Fruit fly (Drosophila melanogaster) whole organism, embryonic: ENCODE measurements around the gene IFT54.

Experiments used
- Blimp-1 ChIP-seq: fragments of 200-800 bp; sonication (Bioruptor generic); optimal IDR thresholded peaks from 3 replicates; lab custom pipeline; 2018; ENCODE audit warnings: missing biosample characterization, missing genetic modification characterization, mild to moderate bottlenecking, moderate library complexity, missing genetic modification reagents
- CG12071 ChIP-seq: fragments of 200-800 bp; sonication (Bioruptor generic); optimal IDR thresholded peaks from 3 replicates; lab custom pipeline; 2018; ENCODE audit warnings: missing biosample characterization, mild to moderate bottlenecking, missing genetic modification characterization
- CG12391 ChIP-seq: fragments of 200-800 bp; sonication (Bioruptor generic); optimal IDR thresholded peaks from 3 replicates; lab custom pipeline; 2018; ENCODE audit warnings: missing biosample characterization, mild to moderate bottlenecking, missing genetic modification characterization, moderate library complexity
- CG17186 ChIP-seq: fragments of 200-800 bp; sonication (Bioruptor generic); optimal IDR thresholded peaks from 3 replicates; lab custom pipeline; 2017; ENCODE audit warnings: missing biosample characterization, missing genetic modification reagents, missing genetic modification characterization
- CG17361 ChIP-seq: fragments of 200-800 bp; sonication (Bioruptor generic); IDR thresholded peaks from 3 replicates; pipeline ENCODE4 v1.3.6; 2022; ENCODE audit warnings: missing biosample characterization, missing genetic modification characterization
- CG18476 ChIP-seq: fragments of 200-800 bp; sonication (Bioruptor generic); optimal IDR thresholded peaks from 2 replicates; lab custom pipeline; 2016; ENCODE audit warnings: missing biosample characterization, mild to moderate bottlenecking, missing genetic modification characterization
- CG18619 ChIP-seq: fragments of 200-800 bp; sonication (Bioruptor generic); optimal IDR thresholded peaks from 3 replicates; lab custom pipeline; 2017; ENCODE audit warnings: missing biosample characterization, mild to moderate bottlenecking, missing genetic modification characterization
- CG2116 ChIP-seq: fragments of 200-800 bp; sonication (Bioruptor generic); optimal IDR thresholded peaks from 3 replicates; lab custom pipeline; 2018; ENCODE audit warnings: missing biosample characterization, mild to moderate bottlenecking, missing genetic modification characterization
- CG2875 ChIP-seq: fragments of 200-800 bp; sonication (Bioruptor generic); optimal IDR thresholded peaks from 2 replicates; lab custom pipeline; 2017; ENCODE audit warnings: missing biosample characterization, mild to moderate bottlenecking, missing genetic modification characterization, missing genetic modification reagents
- CG3065 ChIP-seq: fragments of 200-800 bp; sonication (Bioruptor generic); optimal IDR thresholded peaks from 2 replicates; lab custom pipeline; 2016; ENCODE audit warnings: missing biosample characterization, missing genetic modification characterization
- CG4854 ChIP-seq: fragments of 200-800 bp; sonication (Bioruptor generic); optimal IDR thresholded peaks from 2 replicates; lab custom pipeline; 2016; ENCODE audit warnings: missing biosample characterization, missing genetic modification characterization, inconsistent platforms
- CG6689 ChIP-seq: fragments of 200-800 bp; sonication (Bioruptor generic); IDR thresholded peaks from 2 replicates; pipeline ENCODE4 v1.3.6; 2022; ENCODE audit warnings: missing biosample characterization, missing genetic modification characterization
- CG6791 ChIP-seq: fragments of 200-800 bp; sonication (Bioruptor generic); IDR thresholded peaks from 3 replicates; pipeline ENCODE4 v1.3.6; 2022; ENCODE audit warnings: missing biosample characterization, missing genetic modification characterization; ENCODE audit not compliant: partially characterized antibody
- CG7372 ChIP-seq: fragments of 200-800 bp; sonication (Bioruptor generic); IDR thresholded peaks from 2 replicates; pipeline ENCODE4 v1.3.6; 2022; ENCODE audit warnings: missing biosample characterization, missing genetic modification characterization
- CG7556 ChIP-seq: fragments of 200-800 bp; sonication (Bioruptor generic); optimal IDR thresholded peaks from 2 replicates; lab custom pipeline; 2017; ENCODE audit warnings: missing biosample characterization, mild to moderate bottlenecking, missing genetic modification characterization
- CG9797 ChIP-seq: fragments of 200-800 bp; sonication (Bioruptor generic); optimal IDR thresholded peaks from 3 replicates; lab custom pipeline; 2018; ENCODE audit warnings: missing biosample characterization, mild to moderate bottlenecking, missing genetic modification characterization
- Camta ChIP-seq: fragments of 200-800 bp; sonication (Bioruptor generic); optimal IDR thresholded peaks from 2 replicates; lab custom pipeline; 2016; ENCODE audit warnings: missing biosample characterization, missing genetic modification characterization
- D ChIP-seq, 2 experiments: fragments of 200-800 bp in 1 of 2; fragments of >200 bp in 1 of 2; sonication (Bioruptor generic) in 1 of 2; optimal IDR thresholded peaks; 2 replicates in 1 of 2; 3 replicates in 1 of 2; lab custom pipeline; 2017; ENCODE audit warnings: mild to moderate bottlenecking in 1 of 2, missing biosample characterization in 1 of 2, missing genetic modification characterization in 1 of 2, missing genetic modification reagents in 1 of 2
- Dip3 ChIP-seq: fragments of 200-800 bp; sonication (Bioruptor generic); optimal IDR thresholded peaks from 3 replicates; lab custom pipeline; 2016; ENCODE audit warnings: missing biosample characterization, missing genetic modification characterization
- Dll ChIP-seq: fragments of 200-800 bp; sonication (Bioruptor generic); IDR thresholded peaks from 4 replicates; pipeline ENCODE4 v1.3.6; 2022; ENCODE audit warnings: missing biosample characterization, missing genetic modification characterization; ENCODE audit not compliant: partially characterized antibody
- Doc3 ChIP-seq: fragments of 200-800 bp; sonication (Bioruptor generic); IDR thresholded peaks from 3 replicates; pipeline ENCODE4 v1.3.6; 2022; ENCODE audit warnings: missing biosample characterization, missing genetic modification characterization; ENCODE audit not compliant: partially characterized antibody
- Dp ChIP-seq: fragments of 200-800 bp; sonication (Bioruptor generic); optimal IDR thresholded peaks from 2 replicates; lab custom pipeline; 2018; ENCODE audit warnings: missing biosample characterization, mild to moderate bottlenecking, missing genetic modification characterization, moderate library complexity
- Dref ChIP-seq: fragments of 200-800 bp; sonication (Bioruptor generic); IDR thresholded peaks from 2 replicates; pipeline ENCODE4 v1.3.6; 2022; ENCODE audit warnings: missing biosample characterization, missing genetic modification characterization
- Ets65A ChIP-seq: fragments of 200-800 bp; sonication (Bioruptor generic); peaks from one replicate; lab custom pipeline; 2016; ENCODE audit warnings: missing biosample characterization, missing genetic modification characterization
- GATAe ChIP-seq: fragments of 200-800 bp; sonication (Bioruptor generic); conservative IDR thresholded peaks from 2 replicates; pipeline ENCODE4 v1.3.6; 2022; ENCODE audit warnings: missing biosample characterization, missing genetic modification characterization
- HLHmδ ChIP-seq: fragments of 200-800 bp; sonication (Bioruptor generic); optimal IDR thresholded peaks from 2 replicates; lab custom pipeline; 2018; ENCODE audit warnings: missing biosample characterization, mild to moderate bottlenecking, missing genetic modification characterization, moderate library complexity
- Jarid2 ChIP-seq: fragments of 200-800 bp; sonication (Bioruptor generic); optimal IDR thresholded peaks from 3 replicates; lab custom pipeline; 2017; ENCODE audit warnings: mild to moderate bottlenecking, missing biosample characterization, missing genetic modification reagents, missing genetic modification characterization
- Mad ChIP-seq: fragments of 200-800 bp; sonication (Bioruptor generic); optimal IDR thresholded peaks from 2 replicates; lab custom pipeline; 2016; ENCODE audit warnings: missing biosample characterization, missing genetic modification characterization
- Oaz ChIP-seq: fragments of 200-800 bp; sonication (Bioruptor generic); IDR thresholded peaks from 2 replicates; pipeline ENCODE4 v1.3.6; 2022; ENCODE audit warnings: missing biosample characterization, missing genetic modification characterization
- Pdp1 ChIP-seq, 2 experiments: fragments of 200-800 bp; sonication (Bioruptor generic); optimal IDR thresholded peaks; 3 replicates each; lab custom pipeline; 2016; ENCODE audit warnings: missing biosample characterization in 2 of 2, missing genetic modification characterization in 2 of 2, mild to moderate bottlenecking in 1 of 2, moderate library complexity in 1 of 2
- TFAM ChIP-seq: fragments of 200-800 bp; sonication (Bioruptor generic); optimal IDR thresholded peaks from 2 replicates; lab custom pipeline; 2017; ENCODE audit warnings: missing biosample characterization, missing genetic modification characterization, inconsistent platforms
- Trl ChIP-seq, 3 experiments: fragments of >200 bp in 2 of 3; fragments of 200-800 bp in 1 of 3; sonication (Bioruptor generic) in 1 of 3; optimal IDR thresholded peaks; 2 replicates in 1 of 3; 3 replicates in 2 of 3; lab custom pipeline; 2016 to 2017; ENCODE audit warnings: missing biosample characterization in 1 of 3, missing genetic modification characterization in 1 of 3
- ac ChIP-seq: fragments of 200-800 bp; sonication (Bioruptor generic); optimal IDR thresholded peaks from 3 replicates; lab custom pipeline; 2017; ENCODE audit warnings: missing biosample characterization, mild to moderate bottlenecking, missing genetic modification characterization
- ara ChIP-seq: fragments of 200-800 bp; sonication (Bioruptor generic); IDR thresholded peaks from 2 replicates; pipeline ENCODE4 v1.3.6; 2022; ENCODE audit warnings: missing biosample characterization, missing genetic modification characterization
- bcd ChIP-seq: fragments of 200-800 bp; sonication (Bioruptor generic); optimal IDR thresholded peaks from 2 replicates; lab custom pipeline; 2017; ENCODE audit warnings: missing biosample characterization, mild to moderate bottlenecking, missing genetic modification characterization
- ems ChIP-seq: fragments of 200-800 bp; sonication (Bioruptor generic); optimal IDR thresholded peaks from 3 replicates; lab custom pipeline; 2016; ENCODE audit warnings: missing biosample characterization, missing genetic modification characterization
- esg ChIP-seq: fragments of 200-800 bp; sonication (Bioruptor generic); conservative IDR thresholded peaks from 2 replicates; pipeline ENCODE4 v1.3.6; 2022; ENCODE audit warnings: missing biosample characterization, missing genetic modification characterization
- inv ChIP-seq: fragments of 200-800 bp; sonication (Bioruptor generic); IDR thresholded peaks from 2 replicates; pipeline ENCODE4 v1.3.6; 2022; ENCODE audit warnings: missing biosample characterization, missing genetic modification characterization; ENCODE audit not compliant: partially characterized antibody
- kay ChIP-seq: fragments of 200-800 bp; sonication (Bioruptor generic); optimal IDR thresholded peaks from 2 replicates; lab custom pipeline; 2016; ENCODE audit warnings: missing biosample characterization, missing genetic modification characterization
- klu ChIP-seq: fragments of 200-800 bp; sonication (Bioruptor generic); IDR thresholded peaks from 2 replicates; pipeline ENCODE4 v1.3.6; 2022; ENCODE audit warnings: missing biosample characterization, missing genetic modification characterization
- mam ChIP-seq: fragments of 200-800 bp; sonication (Bioruptor generic); optimal IDR thresholded peaks from 3 replicates; lab custom pipeline; 2016; ENCODE audit warnings: missing biosample characterization, missing genetic modification characterization
- nerfin-2 ChIP-seq: fragments of 200-800 bp; sonication (Bioruptor generic); IDR thresholded peaks from 2 replicates; pipeline ENCODE4 v1.3.6; 2022; ENCODE audit warnings: missing biosample characterization, missing genetic modification characterization; ENCODE audit not compliant: partially characterized antibody
- pb ChIP-seq: fragments of 200-800 bp; sonication (Bioruptor generic); optimal IDR thresholded peaks from 3 replicates; lab custom pipeline; 2016; ENCODE audit warnings: missing biosample characterization, missing genetic modification characterization
- peb ChIP-seq: fragments of 200-800 bp; sonication (Bioruptor generic); IDR thresholded peaks from 2 replicates; pipeline ENCODE4 v1.3.6; 2022; ENCODE audit warnings: missing biosample characterization, missing genetic modification characterization
- ranshi ChIP-seq: fragments of 200-800 bp; sonication (Bioruptor generic); IDR thresholded peaks from 2 replicates; pipeline ENCODE4 v1.3.6; 2022; ENCODE audit warnings: missing biosample characterization, missing genetic modification characterization
- rib ChIP-seq: fragments of 200-800 bp; sonication (Bioruptor generic); IDR thresholded peaks from 2 replicates; pipeline ENCODE4 v1.3.6; 2022; ENCODE audit warnings: missing biosample characterization, missing genetic modification characterization
- sens ChIP-seq: fragments of 200-800 bp; sonication (Bioruptor generic); peaks from one replicate; lab custom pipeline; 2016; ENCODE audit warnings: missing biosample characterization, missing genetic modification characterization
- stwl ChIP-seq: fragments of 200-800 bp; sonication (Bioruptor generic); optimal IDR thresholded peaks from 3 replicates; lab custom pipeline; 2018; ENCODE audit warnings: missing biosample characterization, mild to moderate bottlenecking, missing genetic modification characterization, moderate library complexity
- twi ChIP-seq: fragments of 200-800 bp; optimal IDR thresholded peaks from 2 replicates; lab custom pipeline; 2019; ENCODE audit warnings: missing biosample characterization, mild to moderate bottlenecking, missing genetic modification characterization, moderate library complexity
- tx ChIP-seq: fragments of 200-800 bp; sonication (Bioruptor generic); optimal IDR thresholded peaks from 2 replicates; lab custom pipeline; 2016; ENCODE audit warnings: missing biosample characterization, missing genetic modification characterization

IFT54 gene

DNA sequence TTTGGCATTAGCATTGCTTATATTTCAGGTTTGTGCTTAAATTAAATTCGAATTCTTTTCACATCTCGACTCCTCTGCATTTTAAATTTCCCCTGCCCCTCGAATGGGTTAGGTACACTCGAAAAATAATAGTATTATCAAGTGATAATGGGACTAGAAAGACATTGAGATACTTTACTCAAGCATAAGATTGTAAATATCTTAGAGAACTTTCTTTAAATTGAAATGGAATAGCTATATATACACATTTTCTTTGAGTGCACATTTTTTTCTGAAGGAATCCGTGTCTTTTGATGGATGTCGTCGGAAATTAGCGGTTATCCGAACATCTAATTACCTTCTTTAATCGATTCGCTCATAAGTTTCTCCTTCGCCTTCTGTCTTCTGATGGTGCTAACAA, 8.8 kb downstream of the IFT54 start (continued):
- no peak for TF ChIP-seq TFAM (GFP tag; lab: Kevin White, UChicago)
- no peak for TF ChIP-seq CG4854 (GFP tag; lab: Kevin White, UChicago)
- 0 out of 2 replicates have a peak, but pooled peaks have one; percentile 13 for TF ChIP-seq CG7372 (GFP tag; lab: Robert Waterston, UW)
- no peak for TF ChIP-seq CG2875 (GFP tag; lab: Kevin White, UChicago)
- TF ChIP-seq Pdp1 (GFP tag; optimal IDR thresholded peaks at IDR 0.05; lab: Kevin White, UChicago): peak in 1 of 2 experiments; percentile 29
- TF ChIP-seq Doc3: no peak
- TF ChIP-seq rib (GFP tag; lab: Robert Waterston, UW): no peak
- TF ChIP-seq Ets65A (GFP tag; lab: Kevin White, UChicago): no peak
- TF ChIP-seq twi (tag; lab: Kevin White, UChicago): no peak
- no peak for TF ChIP-seq CG17186
- TF ChIP-seq tx: no peak
- no peak for TF ChIP-seq CG18619 (GFP tag; lab: Kevin White, UChicago)
- TF ChIP-seq Dll (GFP tag; lab: Robert Waterston, UW): no peak
- no peak for TF ChIP-seq CG3065
- no peak for TF ChIP-seq Trl (optimal IDR thresholded peaks at IDR 0.05; lab: Kevin White, UChicago)
- TF ChIP-seq Trl (GFP tag; optimal IDR thresholded peaks at IDR 0.05; lab: Kevin White, UChicago): no peak
- TF ChIP-seq ranshi (GFP tag; lab: Robert Waterston, UW): peak; percentile 40; the same call in 1 of the 2 replicates
- peak; percentile 18; the same call in 1 of the 2 replicates for TF ChIP-seq klu
- TF ChIP-seq CG2116 (GFP tag; lab: Kevin White, UChicago): no peak
- TF ChIP-seq ara: no peak
- TF ChIP-seq inv (GFP tag; lab: Robert Waterston, UW): no peak
- TF ChIP-seq Dip3 (GFP tag; lab: Kevin White, UChicago): peak; percentile 9
- peak; percentile 3 for TF ChIP-seq CG18476
- peak; percentile 33 for TF ChIP-seq CG12391 (tag; lab: Kevin White, UChicago)
- peak; percentile 24 for TF ChIP-seq Camta (GFP tag; lab: Kevin White, UChicago)
- TF ChIP-seq Dp: no peak
- TF ChIP-seq Jarid2 (GFP tag; lab: Kevin White, UChicago): no peak
- peak; percentile 49 for TF ChIP-seq esg (GFP tag; lab: Robert Waterston, UW)
- TF ChIP-seq pb (GFP tag; lab: Kevin White, UChicago): no peak
- peak; percentile 40 for TF ChIP-seq Blimp-1
- TF ChIP-seq CG6791 (GFP tag; lab: Robert Waterston, UW): no peak
- no peak for TF ChIP-seq GATAe
- TF ChIP-seq kay (GFP tag; lab: Kevin White, UChicago): no peak
- no peak for TF ChIP-seq nerfin-2 (GFP tag; lab: Robert Waterston, UW)
- TF ChIP-seq Dref (GFP tag; lab: Robert Waterston, UW): no peak
- no peak for TF ChIP-seq Oaz (GFP tag; lab: Robert Waterston, UW)
- no peak for TF ChIP-seq peb (GFP tag; lab: Robert Waterston, UW)
- no peak for TF ChIP-seq CG12071
- TF ChIP-seq CG9797 (GFP tag; lab: Kevin White, UChicago): no peak
- no peak for TF ChIP-seq Mad (GFP tag; lab: Kevin White, UChicago)
- TF ChIP-seq CG6689 (GFP tag; lab: Robert Waterston, UW): peak; percentile 37; the same call in 1 of the 2 replicates
- no peak for TF ChIP-seq HLHmδ (GFP tag; lab: Kevin White, UChicago)
- TF ChIP-seq sens (GFP tag; lab: Kevin White, UChicago): peak; percentile 84
- TF ChIP-seq ac (GFP tag; lab: Kevin White, UChicago): no peak
- TF ChIP-seq CG17361 (GFP tag; lab: Robert Waterston, UW): peak; percentile 30; the same call in 1 of the 3 replicates
- no peak for TF ChIP-seq stwl (tag; lab: Kevin White, UChicago)
- TF ChIP-seq bcd (GFP tag; lab: Kevin White, UChicago): no peak
- no peak for TF ChIP-seq mam (GFP tag; lab: Kevin White, UChicago)
- TF ChIP-seq D (optimal IDR thresholded peaks at IDR 0.05; lab: Kevin White, UChicago): no peak
- no peak for TF ChIP-seq D (GFP tag; optimal IDR thresholded peaks at IDR 0.05; lab: Kevin White, UChicago)
- TF ChIP-seq CG7556 (GFP tag; lab: Kevin White, UChicago): no peak
- peak; percentile 7 for TF ChIP-seq ems (GFP tag; lab: Kevin White, UChicago)
